Worm (Caenorhabditis elegans) whole organism, L2 larva: ENCODE data around the gene ptr-9.

ENCODE experiments used
- ZK546.5 ChIP-seq: sonication (generic microtip); optimal IDR thresholded peaks from 2 replicates; lab custom pipeline; 2017; ENCODE audit warnings: missing biosample characterization, missing genetic modification characterization
- alr-1 ChIP-seq: fragments of 150-350 bp; optimal IDR thresholded peaks from 2 replicates; lab custom pipeline; 2014; ENCODE audit warnings: missing biosample characterization, missing genetic modification characterization
- ceh-16 ChIP-seq: fragments of 150-350 bp; optimal IDR thresholded peaks from 2 replicates; lab custom pipeline; 2014; ENCODE audit warnings: missing biosample characterization, missing genetic modification characterization
- ceh-82 ChIP-seq: fragments of 150-350 bp; optimal IDR thresholded peaks from 2 replicates; lab custom pipeline; 2014; ENCODE audit warnings: missing biosample characterization, missing genetic modification characterization
- elt-1 ChIP-seq: fragments of 150-350 bp; optimal IDR thresholded peaks from 2 replicates; lab custom pipeline; 2014; ENCODE audit warnings: missing biosample characterization, missing genetic modification characterization
- nhr-12 ChIP-seq: fragments of 150-350 bp; optimal IDR thresholded peaks from 2 replicates; lab custom pipeline; 2014; ENCODE audit warnings: missing biosample characterization, missing genetic modification characterization
- nhr-77 ChIP-seq: fragments of 150-350 bp; optimal IDR thresholded peaks from 2 replicates; lab custom pipeline; 2014; ENCODE audit warnings: missing biosample characterization, missing genetic modification characterization
- peb-1 ChIP-seq: fragments of 150-350 bp; optimal IDR thresholded peaks from 2 replicates; lab custom pipeline; 2014; ENCODE audit warnings: missing biosample characterization, missing genetic modification characterization
- skn-1 ChIP-seq: sonication (generic microtip); optimal IDR thresholded peaks from 2 replicates; lab custom pipeline; 2017; ENCODE audit warnings: missing biosample characterization, missing genetic modification characterization
- sma-9 ChIP-seq, 2 experiments: fragments of 150-350 bp in 1 of 2; sonication (generic microtip) in 1 of 2; optimal IDR thresholded peaks; 2 replicates each; lab custom pipeline; 2014 to 2016; ENCODE audit warnings: missing genetic modification characterization in 2 of 2, mild to moderate bottlenecking in 1 of 2, missing biosample characterization in 1 of 2, missing compliant biosample characterization in 1 of 2, missing genetic modification reagents in 1 of 2, moderate library complexity in 1 of 2
- ztf-11 ChIP-seq: sonication (generic microtip); optimal IDR thresholded peaks from 2 replicates; lab custom pipeline; 2017; ENCODE audit warnings: missing biosample characterization, missing genetic modification characterization

ce11 chrIII:9125789-9126304, 35.6 kb downstream of the ptr-9 start, which contains the start of gene sec-16A.1:
- TF ChIP-seq ceh-82, result no peak
- no peak for TF ChIP-seq ZK546.5 (tag; lab: Kevin White, UChicago)
- TF ChIP-seq skn-1 (tag; lab: Kevin White, UChicago), result no peak
- TF ChIP-seq ceh-16 (tag; lab: Kevin White, UChicago), result no peak
- no peak for TF ChIP-seq ztf-11 (tag; lab: Kevin White, UChicago)
- peak; percentile 32 for TF ChIP-seq sma-9 (GFP tag; optimal IDR thresholded peaks at IDR 0.05; lab: Kevin White, UChicago)
- TF ChIP-seq sma-9 (tag; optimal IDR thresholded peaks at IDR 0.05; lab: Kevin White, UChicago), result no peak
- TF ChIP-seq nhr-12, result no peak
- no peak for TF ChIP-seq peb-1 (tag; lab: Kevin White, UChicago)
- TF ChIP-seq nhr-77, result no peak
- TF ChIP-seq elt-1 (tag; lab: Kevin White, UChicago), result no peak
- TF ChIP-seq alr-1 (tag; lab: Kevin White, UChicago), result no peak
